Worm (Caenorhabditis elegans) whole organism, L4 larva: ENCODE results near the gene srxa-6.

Source experiments
- F10B5.3 ChIP-seq: sonication (generic microtip); optimal IDR thresholded peaks from 2 replicates; lab custom pipeline; 2016; ENCODE audit warnings: mild to moderate bottlenecking, missing genetic modification characterization, missing compliant biosample characterization
- F26F4.8 ChIP-seq: fragments of 200-800 bp; sonication (Bioruptor generic); conservative IDR thresholded peaks from 2 replicates; pipeline ENCODE4 v1.3.6; 2022; ENCODE audit warnings: missing genetic modification characterization, missing compliant biosample characterization
- F44E2.7 ChIP-seq: fragments of 200-800 bp; sonication (Bioruptor generic); IDR thresholded peaks from 2 replicates; pipeline ENCODE4 v2.1.2; 2022; ENCODE audit warnings: missing genetic modification characterization, missing compliant biosample characterization
- F49E8.2 ChIP-seq: sonication (generic microtip); optimal IDR thresholded peaks from 2 replicates; lab custom pipeline; 2016; ENCODE audit warnings: missing compliant biosample characterization, mild to moderate bottlenecking, missing genetic modification characterization, borderline replicate concordance
- Y105C5A.15 ChIP-seq: fragments of 200-800 bp; sonication (Bioruptor generic); IDR thresholded peaks from 2 replicates; pipeline ENCODE4 v1.3.6; 2022; ENCODE audit warnings: missing genetic modification characterization, missing compliant biosample characterization
- ZK337.2 ChIP-seq: fragments of 200-800 bp; sonication (Bioruptor generic); IDR thresholded peaks from 2 replicates; pipeline ENCODE4 v1.3.6; 2022; ENCODE audit warnings: missing genetic modification reagents, missing genetic modification characterization, missing compliant biosample characterization
- aha-1 ChIP-seq: fragments of 150-350 bp; peaks from one replicate; lab custom pipeline; 2014; ENCODE audit warnings: missing biosample characterization, missing genetic modification characterization
- arid-1 ChIP-seq: fragments of 200-800 bp; sonication (Bioruptor generic); conservative IDR thresholded peaks from 2 replicates; pipeline ENCODE4 v1.3.6; 2022; ENCODE audit warnings: missing genetic modification reagents, missing genetic modification characterization, missing compliant biosample characterization
- ceh-20 ChIP-seq: fragments of 200-800 bp; sonication (Bioruptor generic); IDR thresholded peaks from 2 replicates; pipeline ENCODE4 v1.3.6; 2022; ENCODE audit warnings: missing genetic modification reagents, missing genetic modification characterization, missing compliant biosample characterization
- ceh-32 ChIP-seq: sonication (generic microtip); optimal IDR thresholded peaks from 2 replicates; lab custom pipeline; 2016; ENCODE audit warnings: mild to moderate bottlenecking, missing genetic modification characterization, missing compliant biosample characterization; ENCODE audit not compliant: poor library complexity
- cey-2 ChIP-seq: sonication (generic microtip); optimal IDR thresholded peaks from 3 replicates; lab custom pipeline; 2017; ENCODE audit warnings: missing genetic modification characterization, mild to moderate bottlenecking, missing compliant biosample characterization, antibody characterized with exemption, borderline replicate concordance; ENCODE audit not compliant: insufficient read depth
- dmd-9 ChIP-seq: fragments of 200-800 bp; sonication (Bioruptor generic); IDR thresholded peaks from 2 replicates; pipeline ENCODE4 v1.3.6; 2022; ENCODE audit warnings: missing genetic modification reagents, missing genetic modification characterization, missing compliant biosample characterization
- dpl-1 ChIP-seq: fragments of 150-350 bp; optimal IDR thresholded peaks from 2 replicates; lab custom pipeline; 2014; ENCODE audit warnings: missing biosample characterization, missing genetic modification reagents, missing genetic modification characterization
- hmg-1.1 ChIP-seq: fragments of 200-800 bp; sonication (Bioruptor generic); IDR thresholded peaks from 2 replicates; pipeline ENCODE4 v1.3.6; 2022; ENCODE audit warnings: missing genetic modification reagents, missing genetic modification characterization, missing compliant biosample characterization
- jun-1 ChIP-seq: fragments of 150-350 bp; optimal IDR thresholded peaks from 2 replicates; lab custom pipeline; 2014; ENCODE audit warnings: missing biosample characterization, missing genetic modification reagents, missing genetic modification characterization
- lin-1 ChIP-seq: fragments of 200-800 bp; sonication (Bioruptor generic); IDR thresholded peaks from 2 replicates; pipeline ENCODE4 v1.3.6; 2022; ENCODE audit warnings: missing genetic modification reagents, missing genetic modification characterization, missing compliant biosample characterization
- lin-15B ChIP-seq: fragments of 150-350 bp; sonication (generic microtip); optimal IDR thresholded peaks from 3 replicates; lab custom pipeline; 2014; ENCODE audit warnings: missing biosample characterization, missing genetic modification characterization
- lin-29 ChIP-seq: fragments of 200-800 bp; sonication (Bioruptor generic); IDR thresholded peaks from 2 replicates; pipeline ENCODE4 v1.3.6; 2022; ENCODE audit warnings: missing genetic modification reagents, missing genetic modification characterization, missing compliant biosample characterization
- lin-38 ChIP-seq: fragments of 200-800 bp; sonication (Bioruptor generic); IDR thresholded peaks from 2 replicates; pipeline ENCODE4 v1.3.6; 2022; ENCODE audit warnings: missing genetic modification reagents, missing genetic modification characterization, missing compliant biosample characterization
- lin-39 ChIP-seq: fragments of 150-350 bp; optimal IDR thresholded peaks from 2 replicates; lab custom pipeline; 2014; ENCODE audit warnings: missing biosample characterization, missing genetic modification reagents, missing genetic modification characterization
- madf-9 ChIP-seq: fragments of 200-800 bp; sonication (Bioruptor generic); conservative IDR thresholded peaks from 2 replicates; pipeline ENCODE4 v1.3.6; 2022; ENCODE audit warnings: missing genetic modification reagents, missing genetic modification characterization, missing compliant biosample characterization
- mdt-29 ChIP-seq: fragments of 200-800 bp; sonication (Bioruptor generic); IDR thresholded peaks from 2 replicates; pipeline ENCODE4 v1.3.6; 2022; ENCODE audit warnings: missing genetic modification reagents, missing genetic modification characterization, missing compliant biosample characterization
- mep-1 ChIP-seq: fragments of 150-350 bp; sonication (generic microtip); optimal IDR thresholded peaks from 3 replicates; lab custom pipeline; 2014; ENCODE audit warnings: missing biosample characterization, missing genetic modification characterization
- nhr-11 ChIP-seq: fragments of 150-350 bp; optimal IDR thresholded peaks from 2 replicates; lab custom pipeline; 2014; ENCODE audit warnings: missing biosample characterization, missing genetic modification characterization
- nhr-28 ChIP-seq: fragments of 150-350 bp; optimal IDR thresholded peaks from 2 replicates; lab custom pipeline; 2014; ENCODE audit warnings: missing biosample characterization, missing genetic modification characterization
- skn-1 ChIP-seq: fragments of 150-350 bp; optimal IDR thresholded peaks from 2 replicates; lab custom pipeline; 2014; ENCODE audit warnings: missing biosample characterization, missing genetic modification characterization
- snpc-1.2 ChIP-seq: fragments of 200-800 bp; sonication (Bioruptor generic); IDR thresholded peaks from 2 replicates; pipeline ENCODE4 v1.3.6; 2022; ENCODE audit warnings: missing genetic modification reagents, missing genetic modification characterization, missing compliant biosample characterization
- snpc-4 ChIP-seq: fragments of 150-350 bp; optimal IDR thresholded peaks from 2 replicates; lab custom pipeline; 2014; ENCODE audit warnings: missing biosample characterization, missing genetic modification characterization
- spr-1 ChIP-seq: sonication (generic microtip); optimal IDR thresholded peaks from 2 replicates; lab custom pipeline; 2016; ENCODE audit warnings: mild to moderate bottlenecking, missing genetic modification characterization, missing compliant biosample characterization
- spr-3 ChIP-seq: fragments of 200-800 bp; sonication (Bioruptor generic); optimal IDR thresholded peaks from 2 replicates; lab custom pipeline; 2018; ENCODE audit warnings: mild to moderate bottlenecking, missing genetic modification characterization, missing compliant biosample characterization
- unc-39 ChIP-seq: sonication (generic microtip); optimal IDR thresholded peaks from 2 replicates; lab custom pipeline; 2017; ENCODE audit warnings: missing biosample characterization, missing genetic modification characterization
- unc-62 ChIP-seq, 3 experiments: fragments of 150-350 bp in 1 of 3; sonication (generic microtip); optimal IDR thresholded peaks in 2 of 3; peaks in 1 of 3; 1 replicate in 1 of 3; 2 replicates in 2 of 3; lab custom pipeline; 2014 to 2017; ENCODE audit warnings: missing biosample characterization in 3 of 3, missing genetic modification characterization in 3 of 3, missing genetic modification reagents in 3 of 3, missing genotype in 1 of 3
- vab-7 ChIP-seq: fragments of 200-800 bp; sonication (Bioruptor generic); IDR thresholded peaks from 2 replicates; pipeline ENCODE4 v1.3.6; 2022; ENCODE audit warnings: missing genetic modification reagents, missing genetic modification characterization, missing compliant biosample characterization
- zag-1 ChIP-seq: fragments of 150-350 bp; optimal IDR thresholded peaks from 2 replicates; lab custom pipeline; 2014; ENCODE audit warnings: missing biosample characterization, missing genetic modification characterization
- ztf-11 ChIP-seq: fragments of 150-350 bp; optimal IDR thresholded peaks from 2 replicates; lab custom pipeline; 2014; ENCODE audit warnings: missing biosample characterization, missing genetic modification characterization

srxa-6 gene

DNA sequence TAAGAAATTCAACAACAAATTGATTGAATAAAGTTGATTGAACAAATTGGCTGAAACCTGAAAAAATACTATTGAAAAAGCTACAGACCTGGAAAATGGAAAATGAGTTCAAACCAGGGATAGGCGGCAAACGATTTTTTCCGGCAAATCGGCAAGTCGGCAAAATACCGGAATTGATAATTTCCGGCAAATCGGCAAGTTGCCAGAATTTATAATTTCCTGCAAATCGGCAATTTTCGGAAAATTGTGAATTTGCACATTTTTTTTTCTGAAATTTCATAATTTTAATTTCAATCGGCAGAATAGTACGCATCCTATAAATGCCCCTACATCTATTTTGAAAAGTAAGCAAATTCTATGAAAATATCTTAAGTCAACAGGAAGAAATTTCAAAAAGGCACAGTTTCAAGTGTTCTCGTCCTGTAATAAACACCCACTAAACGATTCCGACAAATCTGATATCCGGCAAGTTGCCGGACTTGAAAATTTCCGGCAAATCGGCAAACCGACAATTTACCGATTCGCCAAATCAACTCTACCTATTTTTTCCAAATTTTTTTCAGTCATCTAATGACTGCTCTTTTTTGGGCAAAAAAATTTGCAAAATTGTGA, 17.8 kb upstream of the srxa-6 start (continued):
- no peak for TF ChIP-seq mdt-29 (GFP tag; lab: Robert Waterston, UW)
- TF ChIP-seq skn-1: no peak
- TF ChIP-seq vab-7 (GFP tag; lab: Robert Waterston, UW): no peak
- no peak for TF ChIP-seq snpc-4 (tag; lab: Kevin White, UChicago)
- no peak for TF ChIP-seq lin-15B (tag; lab: Kevin White, UChicago)
- TF ChIP-seq arid-1 (GFP tag; lab: Robert Waterston, UW): no peak
- no peak for TF ChIP-seq spr-1 (tag; lab: Kevin White, UChicago)
- no peak for TF ChIP-seq Y105C5A.15 (GFP tag; lab: Robert Waterston, UW)
- no peak for TF ChIP-seq nhr-11 (tag; lab: Kevin White, UChicago)
- 0 out of 2 replicates have a peak, but pooled peaks have one; percentile 43 for TF ChIP-seq lin-1 (GFP tag; lab: Robert Waterston, UW)
- no peak for TF ChIP-seq jun-1 (tag; lab: Kevin White, UChicago)
- TF ChIP-seq F44E2.7 (GFP tag; lab: Robert Waterston, UW): no peak
- TF ChIP-seq ceh-20 (GFP tag; lab: Robert Waterston, UW): no peak
- TF ChIP-seq lin-39 (tag; lab: Kevin White, UChicago): no peak
- TF ChIP-seq dpl-1 (GFP tag; lab: Kevin White, UChicago): no peak
- no peak for TF ChIP-seq F10B5.3 (tag; lab: Kevin White, UChicago)
- no peak for TF ChIP-seq cey-2 (tag; lab: Kevin White, UChicago)
- TF ChIP-seq madf-9: no peak
- TF ChIP-seq F26F4.8 (GFP tag; lab: Robert Waterston, UW): no peak
- TF ChIP-seq F49E8.2 (tag; lab: Kevin White, UChicago): no peak
- TF ChIP-seq snpc-1.2: 0 out of 2 replicates have a peak, but pooled peaks have one; percentile 19
- TF ChIP-seq dmd-9 (GFP tag; lab: Robert Waterston, UW): peak; percentile 56; the same call in 1 of the 2 replicates
- TF ChIP-seq ZK337.2 (GFP tag; lab: Robert Waterston, UW): no peak
- TF ChIP-seq mep-1 (tag; lab: Kevin White, UChicago): peak; percentile 6
- TF ChIP-seq ztf-11 (tag; lab: Kevin White, UChicago): no peak
- no peak for TF ChIP-seq unc-62 (GFP tag; optimal IDR thresholded peaks at IDR 0.05 in 1 of 2; lab: Kevin White, UChicago)
- TF ChIP-seq unc-62 (tag; optimal IDR thresholded peaks at IDR 0.05; lab: Kevin White, UChicago): no peak
- TF ChIP-seq spr-3 (GFP tag; lab: Kevin White, UChicago): no peak
- no peak for TF ChIP-seq nhr-28 (tag; lab: Kevin White, UChicago)
- TF ChIP-seq hmg-1.1 (GFP tag; lab: Robert Waterston, UW): no peak
- no peak for TF ChIP-seq ceh-32 (tag; lab: Kevin White, UChicago)
- no peak for TF ChIP-seq lin-38 (GFP tag; lab: Robert Waterston, UW)
- no peak for TF ChIP-seq aha-1

DNA sequence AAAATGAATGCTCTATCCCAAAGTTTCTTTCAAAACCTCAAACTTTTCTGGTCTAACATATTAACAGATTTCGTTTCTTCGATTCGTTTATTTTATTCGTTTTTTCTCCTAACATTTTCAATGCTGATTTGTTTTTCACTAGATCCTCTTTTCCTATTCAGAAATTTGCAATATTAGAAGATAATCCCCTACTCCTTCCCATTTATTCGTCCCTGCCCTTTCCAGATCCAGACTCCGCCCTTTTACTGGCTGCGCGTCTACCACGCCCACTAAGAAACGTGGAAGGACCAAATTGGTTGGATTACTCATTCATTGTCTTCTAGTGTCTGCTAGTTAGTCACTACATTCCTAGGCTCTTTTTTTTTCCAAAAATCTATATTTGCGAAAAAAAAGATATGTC, 12.8 kb upstream of the srxa-6 start, which contains the start of gene Y44A6C.2:
Gene Y44A6C.2 (plus strand): TSS at position 301 of the 400 bp plus-strand sequence.
- TF ChIP-seq zag-1 (no peak), lin-29 (GFP tag; lab: Robert Waterston, UW) (no peak)

DNA sequence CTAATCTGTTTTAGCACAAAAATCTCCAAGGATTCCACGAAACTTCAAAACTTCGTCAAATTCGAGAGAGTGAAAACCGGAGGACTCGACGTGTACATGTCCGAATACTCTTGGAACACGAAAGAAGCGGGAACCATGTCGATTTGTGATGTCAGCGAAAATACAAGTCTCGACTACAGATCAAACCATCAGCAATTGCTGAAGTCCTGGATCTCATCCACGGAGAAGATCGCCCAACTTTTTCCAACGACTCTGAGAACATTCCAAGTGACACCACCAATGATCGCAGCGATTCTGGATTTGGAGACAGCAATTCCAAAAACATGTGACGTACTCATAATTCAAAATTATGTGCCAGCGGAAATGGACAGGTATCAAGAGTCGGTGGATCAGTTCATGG, 12.3 kb upstream of the srxa-6 start:
- peak; percentile 82 for TF ChIP-seq aha-1
- peak in 1 of 2 experiments; percentile 73 for TF ChIP-seq unc-62 (GFP tag; optimal IDR thresholded peaks at IDR 0.05 in 1 of 2; lab: Kevin White, UChicago)
- TF ChIP-seq unc-62 (tag; optimal IDR thresholded peaks at IDR 0.05; lab: Kevin White, UChicago): no peak
- TF ChIP-seq unc-39 (tag; lab: Kevin White, UChicago): no peak
